Fruit fly (Drosophila melanogaster) whole organism: ENCODE data around the gene Sirt2.

Source experiments
- pan ChIP-seq: fragments of >200 bp; optimal IDR thresholded peaks from 2 replicates; lab custom pipeline; 2017
- psq ChIP-seq: fragments of >200 bp; optimal IDR thresholded peaks from 2 replicates; lab custom pipeline; 2017
- usp ChIP-seq: fragments of >200 bp; optimal IDR thresholded peaks from 2 replicates; lab custom pipeline; 2017; ENCODE audit warnings: missing biosample characterization, missing genetic modification characterization, mixed read lengths

DNA sequence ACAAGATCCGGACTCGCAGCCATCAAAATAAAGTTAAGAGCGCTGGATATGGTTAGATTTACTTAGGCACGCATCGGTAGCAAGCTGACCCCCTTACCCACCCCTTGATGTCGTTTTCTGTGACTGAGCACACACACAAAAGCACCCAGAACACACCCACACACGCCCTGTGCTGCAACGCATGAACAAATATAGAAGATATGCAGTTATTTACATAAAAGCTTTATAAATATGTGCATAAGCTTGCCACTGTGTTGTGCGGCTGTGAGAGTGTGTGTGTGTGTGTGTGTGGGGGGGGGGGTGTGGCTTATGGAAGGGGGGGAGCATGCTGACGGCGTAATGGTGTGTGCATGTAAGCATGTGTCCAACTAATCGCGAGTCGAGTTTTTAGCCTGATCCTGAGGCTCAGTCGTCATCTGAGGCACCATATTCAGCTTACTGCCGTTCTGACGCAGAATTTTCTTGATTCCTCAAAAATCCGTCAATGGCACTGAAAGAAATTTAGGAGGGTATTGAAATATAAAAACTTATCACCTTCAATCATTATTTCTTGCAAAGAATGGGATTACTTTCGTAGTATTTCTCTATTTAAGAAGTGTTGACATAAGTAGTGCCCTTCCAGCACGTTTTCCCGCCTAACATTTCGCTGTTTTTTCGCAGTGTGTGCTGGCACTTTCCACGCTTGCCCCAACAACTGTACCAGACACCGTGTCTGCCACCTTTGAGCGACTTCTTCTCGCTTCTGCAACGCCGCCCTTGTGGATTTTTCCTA is 42.4 kb upstream of the Sirt2 start:
- TF ChIP-seq psq (lab: Kevin White, UChicago), result no peak
- no peak for TF ChIP-seq usp
- TF ChIP-seq pan (lab: Kevin White, UChicago), result no peak
